Worm (Caenorhabditis elegans) whole organism, L4 larva: ENCODE measurements around the gene F19B2.5.

Experiments used
- aly-2 ChIP-seq: sonication (generic microtip); optimal IDR thresholded peaks from 2 replicates; lab custom pipeline; 2018; ENCODE audit warnings: missing biosample characterization, missing genetic modification characterization
- ces-1 ChIP-seq: fragments of 150-350 bp; sonication (generic microtip); optimal IDR thresholded peaks from 4 replicates; lab custom pipeline; 2014; ENCODE audit warnings: missing biosample characterization, missing genetic modification reagents, missing genetic modification characterization
- gei-8 ChIP-seq: fragments of 200-800 bp; sonication (Bioruptor generic); optimal IDR thresholded peaks from 2 replicates; lab custom pipeline; 2018; ENCODE audit warnings: mild to moderate bottlenecking, missing genetic modification characterization, missing compliant biosample characterization
- hlh-30 ChIP-seq: sonication (generic microtip); optimal IDR thresholded peaks from 2 replicates; lab custom pipeline; 2017; ENCODE audit warnings: antibody characterized with exemption, mild to moderate bottlenecking, missing genetic modification characterization, missing compliant biosample characterization; ENCODE audit not compliant: insufficient read depth
- lin-1 ChIP-seq: fragments of 200-800 bp; sonication (Bioruptor generic); IDR thresholded peaks from 2 replicates; pipeline ENCODE4 v1.3.6; 2022; ENCODE audit warnings: missing genetic modification reagents, missing genetic modification characterization, missing compliant biosample characterization
- lsy-2 ChIP-seq, 2 experiments: fragments of 150-350 bp in 1 of 2; sonication (generic microtip) in 1 of 2; optimal IDR thresholded peaks; 2 replicates each; lab custom pipeline; 2014 to 2017; ENCODE audit warnings: missing biosample characterization in 2 of 2, missing genetic modification characterization in 2 of 2
- mdl-1 ChIP-seq, 2 experiments: fragments of 150-350 bp in 1 of 2; sonication (generic microtip) in 1 of 2; optimal IDR thresholded peaks; 2 replicates each; lab custom pipeline; 2014 to 2017; ENCODE audit warnings: missing biosample characterization in 2 of 2, missing genetic modification characterization in 2 of 2
- nhr-6 ChIP-seq: fragments of 150-350 bp; optimal IDR thresholded peaks from 2 replicates; lab custom pipeline; 2014; ENCODE audit warnings: missing biosample characterization, missing genetic modification characterization
- pqm-1 ChIP-seq: sonication (generic microtip); optimal IDR thresholded peaks from 2 replicates; lab custom pipeline; 2017; ENCODE audit warnings: missing biosample characterization, missing genetic modification characterization
- unc-62 ChIP-seq, 3 experiments: fragments of 150-350 bp in 1 of 3; sonication (generic microtip); optimal IDR thresholded peaks in 2 of 3; peaks in 1 of 3; 1 replicate in 1 of 3; 2 replicates in 2 of 3; lab custom pipeline; 2014 to 2017; ENCODE audit warnings: missing biosample characterization in 3 of 3, missing genetic modification characterization in 3 of 3, missing genetic modification reagents in 3 of 3, missing genotype in 1 of 3
- zag-1 ChIP-seq: fragments of 150-350 bp; optimal IDR thresholded peaks from 2 replicates; lab custom pipeline; 2014; ENCODE audit warnings: missing biosample characterization, missing genetic modification characterization

DNA sequence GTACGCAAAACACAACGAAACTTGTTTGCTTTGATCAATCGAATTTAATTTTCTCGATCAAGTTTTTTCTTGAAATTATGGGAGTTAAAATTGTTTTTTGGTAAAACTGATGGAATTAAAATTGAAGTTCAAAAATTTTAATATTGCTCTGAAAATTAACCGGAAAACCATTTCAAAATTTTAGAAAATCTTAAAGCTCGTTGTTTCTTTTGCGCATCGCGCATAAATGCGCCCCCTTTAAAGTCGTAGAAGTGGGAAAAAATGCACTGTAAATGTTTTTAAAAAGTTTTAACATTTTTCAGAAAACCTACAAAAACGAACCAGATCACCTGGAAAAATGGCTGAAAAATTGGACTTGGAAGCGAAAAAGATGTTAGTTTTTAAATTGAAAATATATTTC, 39.1 kb upstream of the F19B2.5 start, which contains the start of gene fbxa-113:
- no peak for TF ChIP-seq unc-62 (GFP tag; optimal IDR thresholded peaks at IDR 0.05 in 1 of 2; lab: Kevin White, UChicago)
- TF ChIP-seq unc-62 (tag; optimal IDR thresholded peaks at IDR 0.05; lab: Kevin White, UChicago): no peak
- no peak for TF ChIP-seq lin-1
- no peak for TF ChIP-seq lsy-2 (tag; optimal IDR thresholded peaks at IDR 0.05; lab: Kevin White, UChicago)
- TF ChIP-seq ces-1 (GFP tag; lab: Kevin White, UChicago): no peak
- TF ChIP-seq mdl-1 (tag; optimal IDR thresholded peaks at IDR 0.05; lab: Kevin White, UChicago): no peak
- TF ChIP-seq gei-8 (GFP tag; lab: Kevin White, UChicago): no peak
- no peak for TF ChIP-seq aly-2
- no peak for TF ChIP-seq hlh-30 (tag; lab: Kevin White, UChicago)
- TF ChIP-seq zag-1 (tag; lab: Kevin White, UChicago): no peak
- TF ChIP-seq nhr-6 (tag; lab: Kevin White, UChicago): no peak
- TF ChIP-seq pqm-1 (tag; lab: Kevin White, UChicago): no peak
